Fruit fly (Drosophila melanogaster) whole organism, pupa: ENCODE measurements around the gene Toll-9.

Source experiments
- CG10348 ChIP-seq: fragments of 200-800 bp; sonication (Bioruptor generic); IDR thresholded peaks from 2 replicates; pipeline ENCODE4 v1.3.6; 2022; ENCODE audit warnings: missing biosample characterization, missing genetic modification characterization
- CG12605 ChIP-seq: fragments of 200-800 bp; sonication (Bioruptor generic); IDR thresholded peaks from 2 replicates; pipeline ENCODE4 v1.3.6; 2022; ENCODE audit warnings: missing biosample characterization, missing genetic modification characterization
- CG13204 ChIP-seq: fragments of 200-800 bp; sonication (Bioruptor generic); optimal IDR thresholded peaks from 2 replicates; lab custom pipeline; 2018; ENCODE audit warnings: missing biosample characterization, mild to moderate bottlenecking, missing genetic modification characterization, moderate library complexity
- CG14655 ChIP-seq: fragments of 200-800 bp; sonication (Bioruptor generic); optimal IDR thresholded peaks from 3 replicates; lab custom pipeline; 2017; ENCODE audit warnings: mild to moderate bottlenecking, missing biosample characterization, missing genetic modification reagents, missing genetic modification characterization
- CG15710 ChIP-seq: fragments of 200-800 bp; sonication (Bioruptor generic); optimal IDR thresholded peaks from 2 replicates; lab custom pipeline; 2018; ENCODE audit warnings: missing biosample characterization, mild to moderate bottlenecking, missing genetic modification characterization, moderate library complexity
- CG17806 ChIP-seq: fragments of 200-800 bp; sonication (Bioruptor generic); optimal IDR thresholded peaks from 2 replicates; lab custom pipeline; 2018; ENCODE audit warnings: missing biosample characterization, mild to moderate bottlenecking, missing genetic modification characterization, moderate library complexity
- CG32121 ChIP-seq: fragments of 200-800 bp; sonication (Bioruptor generic); IDR thresholded peaks from 2 replicates; pipeline ENCODE4 v1.3.6; 2022; ENCODE audit warnings: missing biosample characterization, missing genetic modification characterization
- CG34367 ChIP-seq: fragments of 200-800 bp; sonication (Bioruptor generic); optimal IDR thresholded peaks from 2 replicates; lab custom pipeline; 2018; ENCODE audit warnings: missing biosample characterization, mild to moderate bottlenecking, missing genetic modification characterization
- CG4496 ChIP-seq: fragments of 200-800 bp; sonication (Bioruptor generic); IDR thresholded peaks from 3 replicates; pipeline ENCODE4 v1.3.6; 2022; ENCODE audit warnings: missing biosample characterization, missing genetic modification characterization
- CG8159 ChIP-seq: fragments of 200-800 bp; sonication (Bioruptor generic); optimal IDR thresholded peaks from 3 replicates; lab custom pipeline; 2018; ENCODE audit warnings: missing biosample characterization, mild to moderate bottlenecking, missing genetic modification characterization, moderate library complexity
- CG8301 ChIP-seq: fragments of 200-800 bp; sonication (Bioruptor generic); optimal IDR thresholded peaks from 2 replicates; lab custom pipeline; 2018; ENCODE audit warnings: missing biosample characterization, mild to moderate bottlenecking, missing genetic modification characterization
- CG9948 ChIP-seq: fragments of 200-800 bp; sonication (Bioruptor generic); optimal IDR thresholded peaks from 2 replicates; lab custom pipeline; 2018; ENCODE audit warnings: missing biosample characterization, mild to moderate bottlenecking, missing genetic modification characterization, moderate library complexity
- D1 ChIP-seq: fragments of 200-800 bp; sonication (Bioruptor generic); optimal IDR thresholded peaks from 2 replicates; lab custom pipeline; 2018; ENCODE audit warnings: missing biosample characterization, mild to moderate bottlenecking, missing genetic modification characterization, moderate library complexity
- EcR ChIP-seq: fragments of 200-800 bp; sonication (Bioruptor generic); optimal IDR thresholded peaks from 3 replicates; lab custom pipeline; 2019; ENCODE audit warnings: missing biosample characterization, missing genetic modification characterization, mild to moderate bottlenecking, moderate library complexity, missing genetic modification reagents
- Ets98B ChIP-seq: fragments of 200-800 bp; sonication (Bioruptor generic); IDR thresholded peaks from 2 replicates; pipeline ENCODE4 v1.3.6; 2022; ENCODE audit warnings: missing biosample characterization, missing genetic modification characterization
- Pif1A ChIP-seq: fragments of 200-800 bp; sonication (Bioruptor generic); optimal IDR thresholded peaks from 3 replicates; lab custom pipeline; 2016; ENCODE audit warnings: missing biosample characterization, missing genetic modification characterization
- Pif1B ChIP-seq: fragments of 200-800 bp; sonication (Bioruptor generic); optimal IDR thresholded peaks from 3 replicates; lab custom pipeline; 2016; ENCODE audit warnings: missing biosample characterization, missing genetic modification characterization
- Snoo ChIP-seq: fragments of 200-800 bp; sonication (Bioruptor generic); optimal IDR thresholded peaks from 3 replicates; lab custom pipeline; 2017; ENCODE audit warnings: missing biosample characterization, mild to moderate bottlenecking, missing genetic modification characterization, inconsistent platforms
- fd96Ca ChIP-seq: fragments of 200-800 bp; sonication (Bioruptor generic); IDR thresholded peaks from 3 replicates; pipeline ENCODE4 v1.3.6; 2022; ENCODE audit warnings: missing biosample characterization, missing genetic modification characterization
- gl ChIP-seq: fragments of 200-800 bp; sonication (Bioruptor generic); optimal IDR thresholded peaks from 2 replicates; lab custom pipeline; 2018; ENCODE audit warnings: missing biosample characterization, mild to moderate bottlenecking, missing genetic modification characterization
- rn ChIP-seq: fragments of 200-800 bp; sonication (Bioruptor generic); IDR thresholded peaks from 2 replicates; pipeline ENCODE4 v1.3.6; 2022; ENCODE audit warnings: missing biosample characterization, missing genetic modification characterization

The Toll-9 gene

dm6 chr3L:20347762-20348580 is 18.6 kb downstream of the Toll-9 start, which contains the start of the genes Rbbp5 and eRF1:
Gene Rbbp5, minus strand, starts transcription at chr3L:20347942.
Gene eRF1, plus strand, starts transcription at chr3L:20348355.
- TF ChIP-seq gl (tag; lab: Kevin White, UChicago) (no peak), CG34367 (tag; lab: Kevin White, UChicago) (no peak), CG8301 (tag; lab: Kevin White, UChicago) (peak; percentile 6), CG4496 (GFP tag; lab: Robert Waterston, UW) (no peak), CG15710 (tag; lab: Kevin White, UChicago) (peak; percentile 66), Ets98B (no peak), CG10348 (GFP tag; lab: Robert Waterston, UW) (no peak), fd96Ca (GFP tag; lab: Robert Waterston, UW) (no peak; the same call in 2 of the 3 replicates), CG12605 (GFP tag; lab: Robert Waterston, UW) (no peak), Pif1A (GFP tag; lab: Kevin White, UChicago) (no peak), rn (GFP tag; lab: Robert Waterston, UW) (peak; percentile 63), CG32121 (peak; percentile 62; the same call in 1 of the 2 replicates), CG9948 (tag; lab: Kevin White, UChicago) (peak; percentile 37), CG17806 (tag; lab: Kevin White, UChicago) (peak; percentile 46), EcR (no peak), CG13204 (no peak), Snoo (tag; lab: Kevin White, UChicago) (peak; percentile 43), D1 (tag; lab: Kevin White, UChicago) (no peak), CG8159 (tag; lab: Kevin White, UChicago) (peak; percentile 61), CG14655 (GFP tag; lab: Kevin White, UChicago) (no peak), Pif1B (peak; percentile 18)
- TF ChIP-seq, all 21 proteins: peak for 9

- no peak for TF ChIP-seq gl (tag; lab: Kevin White, UChicago)
- TF ChIP-seq CG12605 (GFP tag; lab: Robert Waterston, UW) = no peak
- TF ChIP-seq CG4496 (GFP tag; lab: Robert Waterston, UW) = no peak
- no peak for TF ChIP-seq CG13204
- no peak for TF ChIP-seq CG8301 (tag; lab: Kevin White, UChicago)
- TF ChIP-seq Pif1B = no peak
- TF ChIP-seq fd96Ca (GFP tag; lab: Robert Waterston, UW) = no peak
- no peak for TF ChIP-seq EcR
- TF ChIP-seq Snoo (tag; lab: Kevin White, UChicago) = no peak
- no peak for TF ChIP-seq Pif1A (GFP tag; lab: Kevin White, UChicago)
- TF ChIP-seq rn (GFP tag; lab: Robert Waterston, UW) = no peak
- TF ChIP-seq, all 21 proteins: peak for 0
Measured at dm6 chr3L:20342334-20342733, 24.2 kb downstream of the Toll-9 start, which contains the start of gene Spn77Bc. Gene Spn77Bc, plus strand, starts transcription at chr3L:20342634.

dm6 chr3L:20320652-20321051 is 45.9 kb downstream of the Toll-9 start, which contains the start of gene Spn77Bb:
Gene Spn77Bb, plus strand, starts transcription at chr3L:20320952.
- no peak for TF ChIP-seq CG15710 (tag; lab: Kevin White, UChicago)
- TF ChIP-seq CG12605 (GFP tag; lab: Robert Waterston, UW) = no peak

dm6 chr3L:20320044-20320443 is 46.5 kb downstream of the Toll-9 start:
- no peak for TF ChIP-seq CG32121
- no peak for TF ChIP-seq Pif1A (GFP tag; lab: Kevin White, UChicago)
- TF ChIP-seq, all 21 proteins: peak for 0

- TF ChIP-seq Pif1B = no peak
- TF ChIP-seq CG4496 (GFP tag; lab: Robert Waterston, UW) = no peak
- no peak for TF ChIP-seq CG32121
- no peak for TF ChIP-seq CG17806 (tag; lab: Kevin White, UChicago)
- no peak for TF ChIP-seq CG12605 (GFP tag; lab: Robert Waterston, UW)
- TF ChIP-seq CG9948 (tag; lab: Kevin White, UChicago) = no peak
- TF ChIP-seq Ets98B = no peak
- no peak for TF ChIP-seq EcR
- TF ChIP-seq CG10348 (GFP tag; lab: Robert Waterston, UW) = no peak
- no peak for TF ChIP-seq rn (GFP tag; lab: Robert Waterston, UW)
- no peak for TF ChIP-seq CG8301 (tag; lab: Kevin White, UChicago)
- TF ChIP-seq CG13204 = no peak
- no peak for TF ChIP-seq CG14655 (GFP tag; lab: Kevin White, UChicago)
- TF ChIP-seq Snoo (tag; lab: Kevin White, UChicago) = no peak
- TF ChIP-seq gl (tag; lab: Kevin White, UChicago) = no peak
- TF ChIP-seq D1 (tag; lab: Kevin White, UChicago) = no peak
- TF ChIP-seq fd96Ca (GFP tag; lab: Robert Waterston, UW) = no peak
- no peak for TF ChIP-seq Pif1A (GFP tag; lab: Kevin White, UChicago)
- no peak for TF ChIP-seq CG34367 (tag; lab: Kevin White, UChicago)
Measured at dm6 chr3L:20317751-20318150, 48.8 kb downstream of the Toll-9 start.

- TF ChIP-seq EcR = peak; percentile 45
- peak; percentile 57; the same call in 1 of the 3 replicates for TF ChIP-seq fd96Ca (GFP tag; lab: Robert Waterston, UW)
- TF ChIP-seq Pif1B = peak; percentile 39
- TF ChIP-seq Ets98B = peak; percentile 65; the same call in 1 of the 2 replicates
- 0 out of 2 replicates have a peak, but pooled peaks have one; percentile 19 for TF ChIP-seq CG10348 (GFP tag; lab: Robert Waterston, UW)
- TF ChIP-seq D1 (tag; lab: Kevin White, UChicago) = no peak
- peak; percentile 33 for TF ChIP-seq CG34367 (tag; lab: Kevin White, UChicago)
- TF ChIP-seq CG13204 = no peak
- peak; percentile 70 for TF ChIP-seq gl (tag; lab: Kevin White, UChicago)
- TF ChIP-seq Pif1A (GFP tag; lab: Kevin White, UChicago) = peak; percentile 12
- peak; percentile 69; the same call in 2 of the 3 replicates for TF ChIP-seq CG4496 (GFP tag; lab: Robert Waterston, UW)
Measured at dm6 chr3L:20316956-20317589, 49.5 kb downstream of the Toll-9 start, which contains the start of gene Spn77Ba. Gene Spn77Ba, plus strand, starts transcription at chr3L:20317190.
